Worm (Caenorhabditis elegans) whole organism, late embryonic: Measurements from ENCODE around the gene srz-56.

Source experiments
- ahr-1 ChIP-seq: sonication (generic microtip); optimal IDR thresholded peaks from 2 replicates; lab custom pipeline; 2016; ENCODE audit warnings: missing genetic modification characterization, missing compliant biosample characterization
- ama-1 ChIP-seq: fragments of 150-350 bp; optimal IDR thresholded peaks from 2 replicates; lab custom pipeline; 2014
- ceh-34 ChIP-seq: sonication (generic microtip); optimal IDR thresholded peaks from 2 replicates; lab custom pipeline; 2016; ENCODE audit warnings: mild to moderate bottlenecking, missing genetic modification characterization, missing compliant biosample characterization
- ceh-9 ChIP-seq: sonication (generic microtip); optimal IDR thresholded peaks from 2 replicates; lab custom pipeline; 2016; ENCODE audit warnings: mild to moderate bottlenecking, missing genetic modification characterization, inconsistent platforms, missing compliant biosample characterization
- fkh-6 ChIP-seq: sonication (generic microtip); optimal IDR thresholded peaks from 2 replicates; lab custom pipeline; 2016; ENCODE audit warnings: missing genetic modification characterization, missing compliant biosample characterization
- pha-4 ChIP-seq: fragments of 150-350 bp; optimal IDR thresholded peaks from 2 replicates; lab custom pipeline; 2018; ENCODE audit warnings: missing biosample characterization, missing genetic modification reagents, missing genetic modification characterization
- pros-1 ChIP-seq: fragments of 150-350 bp; optimal IDR thresholded peaks from 2 replicates; lab custom pipeline; 2014; ENCODE audit warnings: missing biosample characterization, missing genetic modification reagents, missing genetic modification characterization
- sox-2 ChIP-seq: fragments of 200-800 bp; sonication (Bioruptor generic); IDR thresholded peaks from 2 replicates; pipeline ENCODE4 v1.3.6; 2022; ENCODE audit warnings: missing genetic modification reagents, missing genetic modification characterization, missing compliant biosample characterization
- unc-3 ChIP-seq, 2 experiments: fragments of 200-800 bp in 1 of 2; sonication (Bioruptor generic) in 1 of 2; sonication (generic microtip) in 1 of 2; conservative IDR thresholded peaks in 1 of 2; optimal IDR thresholded peaks in 1 of 2; 2 replicates each; pipeline versions ENCODE4 v1.3.6 to Lab custom; 2016 to 2022; ENCODE audit warnings: missing compliant biosample characterization in 2 of 2, missing genetic modification characterization in 2 of 2, missing genetic modification reagents in 1 of 2
- unc-42 ChIP-seq: sonication (generic microtip); optimal IDR thresholded peaks from 2 replicates; lab custom pipeline; 2016; ENCODE audit warnings: missing genotype, missing genetic modification characterization, missing compliant biosample characterization
- unc-86 ChIP-seq: sonication (generic microtip); optimal IDR thresholded peaks from 2 replicates; lab custom pipeline; 2016; ENCODE audit warnings: missing genetic modification characterization, missing compliant biosample characterization

DNA sequence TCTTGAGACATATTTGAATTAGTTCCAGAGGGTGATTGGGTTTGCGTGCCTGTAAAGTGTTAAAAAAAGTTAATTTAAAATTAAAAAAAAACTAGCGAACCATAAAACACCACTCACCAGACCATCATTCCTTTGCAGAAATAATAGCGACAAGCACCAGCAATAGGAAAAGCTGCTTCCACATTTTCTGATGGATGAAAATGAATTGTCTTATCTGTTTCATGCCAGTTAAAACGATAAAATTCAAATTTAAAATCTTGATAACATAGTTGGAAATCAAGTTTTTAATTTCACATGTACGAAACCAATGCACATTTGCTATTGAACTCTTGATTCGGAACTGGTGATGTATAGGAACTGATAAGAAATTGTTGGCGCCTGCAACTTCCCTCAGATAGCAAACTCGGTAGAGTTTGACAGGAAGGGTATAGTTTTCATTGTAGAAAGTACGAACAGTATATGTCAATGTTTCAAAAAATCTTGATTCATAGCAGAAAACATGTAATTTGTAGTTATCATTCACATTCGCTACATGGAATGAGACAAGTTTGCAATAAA, 905 bp upstream of the srz-56 start, which contains the start of gene C39B5.10:
- no peak for TF ChIP-seq pros-1 (tag; lab: Kevin White, UChicago)
- no peak for TF ChIP-seq ama-1
- no peak for TF ChIP-seq ceh-9 (tag; lab: Kevin White, UChicago)
- no peak for TF ChIP-seq ahr-1 (tag; lab: Kevin White, UChicago)
- TF ChIP-seq unc-86 = no peak
- TF ChIP-seq fkh-6 = no peak
- no peak for TF ChIP-seq ceh-34 (tag; lab: Kevin White, UChicago)
- TF ChIP-seq pha-4 = no peak
- no peak for TF ChIP-seq unc-42 (tag; lab: Kevin White, UChicago)
- no peak for TF ChIP-seq sox-2
- no peak for TF ChIP-seq unc-3 (GFP tag; conservative IDR thresholded peaks at IDR 0.05; lab: Robert Waterston, UW)
- TF ChIP-seq unc-3 (tag; optimal IDR thresholded peaks at IDR 0.05; lab: Kevin White, UChicago) = no peak
